Fruit fly (Drosophila melanogaster): ENCODE results near the gene Pi4KIIIalpha.
A peak's percentile ranks its signal among the peaks of the same experiment; 100 is the strongest.

Gene Pi4KIIIalpha

DNA sequence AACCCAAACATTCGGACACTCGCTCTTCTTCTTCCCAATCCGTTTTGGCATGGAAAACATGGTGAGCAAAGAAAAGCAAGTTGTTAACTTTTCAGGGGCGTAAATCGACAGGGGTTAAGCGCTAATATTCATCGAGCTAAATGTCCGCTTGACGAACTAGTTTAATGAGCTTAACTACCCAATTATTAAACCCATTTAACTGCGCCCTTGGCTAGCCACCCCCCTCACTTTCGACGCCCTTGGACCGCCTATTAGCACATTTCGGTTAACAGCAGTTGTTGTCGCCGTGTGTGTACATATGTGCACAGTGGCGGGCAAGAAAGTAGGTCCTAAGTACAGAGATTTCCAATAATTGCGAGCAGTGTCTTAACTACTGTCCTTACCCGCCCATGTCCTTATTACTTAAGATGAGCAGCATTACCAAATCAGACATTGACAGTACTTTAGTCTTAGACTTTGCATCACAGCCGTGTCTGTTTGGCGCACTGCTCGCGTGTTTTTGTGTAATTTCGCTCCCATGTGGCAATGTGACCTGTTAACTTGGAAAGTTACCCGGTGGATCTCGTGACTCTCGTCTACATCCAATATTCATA lies 35.1 kb upstream of the Pi4KIIIalpha start (continued):
- peak; percentile 86 for TF ChIP-seq CG7357 (GFP tag; IDR thresholded peaks at IDR 0.05)
- peak; percentile 92 for TF ChIP-seq CG17359 (tag; optimal IDR thresholded peaks at IDR 0.05)
- TF ChIP-seq CG12659 (GFP tag; optimal IDR thresholded peaks at IDR 0.05): peak; percentile 93
- TF ChIP-seq CG10274 (GFP tag; optimal IDR thresholded peaks at IDR 0.05): peak; percentile 81
- TF ChIP-seq Ets65A (GFP tag): peak; percentile 99
- peak; percentile 97 for TF ChIP-seq lab (GFP tag; optimal IDR thresholded peaks at IDR 0.05)
- TF ChIP-seq CG13624 (GFP tag; optimal IDR thresholded peaks at IDR 0.05): peak; percentile 96
- no peak for TF ChIP-seq fd102C (GFP tag; optimal IDR thresholded peaks at IDR 0.05)
- TF ChIP-seq CG7556 (GFP tag; optimal IDR thresholded peaks at IDR 0.05): peak; percentile 91
- TF ChIP-seq tna (GFP tag; IDR thresholded peaks at IDR 0.05; ENCODE audit: partially characterized antibody): no peak
- peak; percentile 95 for TF ChIP-seq CG6175 (GFP tag; IDR thresholded peaks at IDR 0.05)
- TF ChIP-seq sens-2 (GFP tag; IDR thresholded peaks at IDR 0.05): peak; percentile 69
- peak; percentile 79 for TF ChIP-seq da (GFP tag; optimal IDR thresholded peaks at IDR 0.05)
- TF ChIP-seq mld (GFP tag; IDR thresholded peaks at IDR 0.05; ENCODE audit: partially characterized antibody): no peak
- TF ChIP-seq fd96Cb (tag; optimal IDR thresholded peaks at IDR 0.05): peak; percentile 82
- peak; percentile 88 for TF ChIP-seq ATbp (GFP tag; optimal IDR thresholded peaks at IDR 0.05)
- TF ChIP-seq repo (GFP tag; optimal IDR thresholded peaks at IDR 0.05): peak; percentile 85
- TF ChIP-seq Dip3 (GFP tag; optimal IDR thresholded peaks at IDR 0.05): peak; percentile 96
- peak; percentile 0 for TF ChIP-seq CG9797 (GFP tag; optimal IDR thresholded peaks at IDR 0.05)
- peak; percentile 77 for TF ChIP-seq CG11723 (GFP tag; optimal IDR thresholded peaks at IDR 0.05)
- peak; percentile 93 for TF ChIP-seq Fer1 (GFP tag; optimal IDR thresholded peaks at IDR 0.05)
- peak; percentile 97 for TF ChIP-seq HLH54F (GFP tag; optimal IDR thresholded peaks at IDR 0.05)
- peak; percentile 72 for TF ChIP-seq CG6854 (GFP tag; optimal IDR thresholded peaks at IDR 0.05)
- TF ChIP-seq danr (GFP tag; IDR thresholded peaks at IDR 0.05): peak; percentile 79
- peak; percentile 83 for TF ChIP-seq Atf3 (GFP tag; optimal IDR thresholded peaks at IDR 0.05)
- TF ChIP-seq CG7372 (GFP tag; IDR thresholded peaks at IDR 0.05): peak; percentile 90
- TF ChIP-seq CG32772 (GFP tag; IDR thresholded peaks at IDR 0.05): peak; percentile 92
- peak; percentile 96 for TF ChIP-seq vvl (GFP tag; IDR thresholded peaks at IDR 0.05)
- peak; percentile 29 for TF ChIP-seq CG8290 (GFP tag; optimal IDR thresholded peaks at IDR 0.05)
- TF ChIP-seq CG8290 (tag; optimal IDR thresholded peaks at IDR 0.05): peak in 1 of 2 experiments; percentile 99
- TF ChIP-seq lola (GFP tag; optimal IDR thresholded peaks at IDR 0.05): peak in 1 of 3 experiments; percentile 47
- no peak for TF ChIP-seq hb (GFP tag; IDR thresholded peaks at IDR 0.05; ENCODE audit: partially characterized antibody)
- TF ChIP-seq CG3726 (GFP tag; IDR thresholded peaks at IDR 0.05): no peak; the same call in 1 of the 3 replicates
- TF ChIP-seq slou (GFP tag; optimal IDR thresholded peaks at IDR 0.05): peak; percentile 93
- peak; percentile 95 for TF ChIP-seq sob (GFP tag; IDR thresholded peaks at IDR 0.05)
- TF ChIP-seq bigmax (GFP tag; optimal IDR thresholded peaks at IDR 0.05): peak; percentile 37
- peak in 1 of 2 experiments; percentile 22 for TF ChIP-seq insv (GFP tag; optimal IDR thresholded peaks at IDR 0.05)
- TF ChIP-seq Chrac-16 (GFP tag; optimal IDR thresholded peaks at IDR 0.05): peak; percentile 91
- TF ChIP-seq prd (optimal IDR thresholded peaks at IDR 0.05): no peak
- TF ChIP-seq prd (GFP tag; IDR thresholded peaks at IDR 0.05): peak; percentile 96
- TF ChIP-seq ase (GFP tag; IDR thresholded peaks at IDR 0.05): peak; percentile 84
- peak; percentile 80 for TF ChIP-seq gt (GFP tag; IDR thresholded peaks at IDR 0.05)
- no peak for TF ChIP-seq vnd (GFP tag; IDR thresholded peaks at IDR 0.05; ENCODE audit: partially characterized antibody)
- no peak for TF ChIP-seq BEAF-32 (GFP tag; optimal IDR thresholded peaks at IDR 0.05)
- TF ChIP-seq CG11560 (tag; IDR thresholded peaks at IDR 0.05): peak; percentile 88
- TF ChIP-seq Rfx (GFP tag; IDR thresholded peaks at IDR 0.05): peak; percentile 99
- TF ChIP-seq CG2120 (GFP tag; optimal IDR thresholded peaks at IDR 0.05): peak; percentile 99
- no peak for TF ChIP-seq ac (GFP tag; optimal IDR thresholded peaks at IDR 0.05)
- peak; percentile 63 for TF ChIP-seq mirr (GFP tag; optimal IDR thresholded peaks at IDR 0.05)
- TF ChIP-seq CG17912 (GFP tag; optimal IDR thresholded peaks at IDR 0.05): no peak
- TF ChIP-seq gsb (GFP tag; IDR thresholded peaks at IDR 0.05): peak; percentile 92
